Fruit fly (Drosophila melanogaster): ENCODE measurements around the gene Adgf-C.

Adgf-C gene

DNA sequence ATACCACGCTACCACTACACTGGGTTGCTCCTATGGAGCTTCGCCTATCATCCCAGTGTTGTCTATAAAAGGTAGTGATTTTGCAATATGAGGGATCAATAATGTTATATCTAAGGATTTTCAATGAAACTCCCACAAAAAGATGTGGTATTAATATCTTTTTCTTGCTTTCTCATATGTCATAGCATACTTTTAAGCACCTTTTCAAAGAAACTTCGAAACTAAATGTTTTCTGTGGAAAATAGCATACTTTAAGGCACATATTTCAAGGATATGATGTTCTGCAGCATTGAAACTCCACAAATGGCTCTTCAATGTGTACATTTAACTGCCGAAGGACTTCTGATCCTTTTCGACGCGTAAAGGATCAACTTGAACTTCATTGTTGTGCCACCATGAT lies 33.7 kb upstream of the Adgf-C start:
- TF ChIP-seq CG6163 (GFP tag; IDR thresholded peaks at IDR 0.05) (no peak), Smox (GFP tag; optimal IDR thresholded peaks at IDR 0.05) (no peak), CG6276 (GFP tag; optimal IDR thresholded peaks at IDR 0.05) (no peak)

DNA sequence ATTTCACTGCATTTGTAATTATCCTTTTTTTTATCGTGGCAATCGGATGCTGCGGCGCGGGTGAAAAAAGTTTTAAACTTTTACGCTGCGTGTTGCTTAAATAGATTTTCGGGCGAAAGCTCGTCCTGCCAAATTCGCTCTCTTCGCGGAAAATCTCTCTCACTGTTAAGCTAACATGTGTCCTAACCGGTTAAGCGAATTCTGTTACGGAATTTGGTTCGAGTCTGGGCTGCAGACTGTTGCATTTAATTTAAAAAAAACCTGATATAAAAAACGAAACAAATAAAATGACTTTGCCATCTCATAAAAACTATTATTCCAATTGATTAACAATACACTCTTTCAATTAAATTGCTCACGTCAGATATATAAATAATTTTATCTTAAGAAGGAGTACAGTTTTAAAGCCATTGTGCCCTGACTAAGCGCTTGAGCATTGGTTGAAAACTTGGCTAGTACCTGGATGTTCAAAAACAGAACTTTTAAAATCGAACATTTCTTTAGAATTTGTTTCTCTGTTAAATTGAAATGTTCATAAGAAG lies 32.0 kb upstream of the Adgf-C start, which contains the start of gene Task6:
Gene Task6 (minus strand): TSS at position 51 of the 542 bp plus-strand sequence.
- no peak for TF ChIP-seq CG10631 (GFP tag; optimal IDR thresholded peaks at IDR 0.05)

DNA sequence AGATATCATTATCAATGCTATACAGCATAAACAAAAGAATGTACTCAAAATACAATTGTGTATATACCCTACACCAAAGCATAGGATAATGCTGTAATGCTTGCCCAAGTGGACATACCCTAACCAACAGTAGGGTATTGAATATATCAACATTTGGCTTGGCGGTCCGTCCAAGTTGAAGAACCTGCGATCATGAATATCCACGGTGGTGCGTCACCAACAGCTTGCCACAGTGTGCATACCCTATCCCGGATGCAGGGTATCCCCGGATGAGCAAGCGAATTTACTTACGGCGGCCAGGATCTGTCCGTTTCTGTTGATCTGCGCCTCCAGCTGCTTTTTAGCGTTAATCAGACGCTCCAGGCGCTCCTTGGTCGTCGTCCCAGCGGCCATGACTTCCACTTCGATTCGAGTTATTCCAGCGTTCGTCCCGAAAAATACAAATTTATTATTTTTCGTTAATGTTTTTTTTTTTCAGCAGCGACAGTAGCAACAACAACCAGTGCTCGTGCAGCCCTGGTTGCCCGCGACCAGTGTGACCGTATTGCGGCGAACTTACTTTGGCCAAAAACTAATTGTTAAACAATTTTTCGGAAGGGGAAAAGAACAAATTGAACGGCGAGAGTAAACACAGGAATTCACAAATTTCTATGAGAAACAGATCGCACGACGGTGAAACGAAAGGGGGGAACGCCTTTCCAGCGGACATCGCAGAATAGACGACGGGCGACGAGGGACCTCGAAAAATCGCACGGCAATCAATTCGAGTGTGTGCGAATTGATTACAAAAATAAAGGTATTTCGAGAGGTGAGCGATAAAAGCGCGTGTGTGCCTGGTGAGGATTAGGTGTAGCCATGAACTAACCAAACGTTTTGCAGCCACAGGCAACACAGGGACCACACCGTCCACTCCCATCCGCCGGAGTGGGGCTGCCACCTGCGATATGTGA lies 30.1 kb upstream of the Adgf-C start, which contains the start of the genes Lkb1 and CG9588:
Gene Lkb1 (plus strand): TSS at position 413 of the 950 bp plus-strand sequence.
Gene CG9588 (minus strand): TSS at position 545 of the 950 bp plus-strand sequence.
- TF ChIP-seq CG6276 (GFP tag; optimal IDR thresholded peaks at IDR 0.05): peak; percentile 10
- peak; percentile 62 for TF ChIP-seq CG11902 (GFP tag; optimal IDR thresholded peaks at IDR 0.05)
- peak; percentile 6 for TF ChIP-seq CG6854 (GFP tag; optimal IDR thresholded peaks at IDR 0.05)
- TF ChIP-seq CG4318 (GFP tag; optimal IDR thresholded peaks at IDR 0.05): no peak
- TF ChIP-seq Ets21C (GFP tag; optimal IDR thresholded peaks at IDR 0.05): peak; percentile 63
- TF ChIP-seq acj6 (GFP tag; optimal IDR thresholded peaks at IDR 0.05): peak; percentile 69
- no peak for TF ChIP-seq Met (GFP tag; optimal IDR thresholded peaks at IDR 0.05)
- TF ChIP-seq CG9139 (GFP tag; optimal IDR thresholded peaks at IDR 0.05): no peak
- peak; percentile 77 for TF ChIP-seq cyc (GFP tag; optimal IDR thresholded peaks at IDR 0.05)
- TF ChIP-seq fkh (GFP tag; optimal IDR thresholded peaks at IDR 0.05): no peak
- peak; percentile 82 for TF ChIP-seq CG3919 (GFP tag; optimal IDR thresholded peaks at IDR 0.05)
- peak; percentile 76 for TF ChIP-seq CG7368 (GFP tag; optimal IDR thresholded peaks at IDR 0.05)
- TF ChIP-seq CG31627 (GFP tag; optimal IDR thresholded peaks at IDR 0.05): peak; percentile 85
- TF ChIP-seq Hr4 (GFP tag; optimal IDR thresholded peaks at IDR 0.05): peak; percentile 88
- TF ChIP-seq CG34406 (GFP tag; optimal IDR thresholded peaks at IDR 0.05): peak; percentile 61
- TF ChIP-seq CG32006 (GFP tag; optimal IDR thresholded peaks at IDR 0.05): peak; percentile 81
- TF ChIP-seq CG16779 (tag; optimal IDR thresholded peaks at IDR 0.05): no peak
- TF ChIP-seq CG6163 (GFP tag; IDR thresholded peaks at IDR 0.05): peak; percentile 92
- peak; percentile 80 for TF ChIP-seq Gug (GFP tag; IDR thresholded peaks at IDR 0.05)
- TF ChIP-seq CG15336 (GFP tag; IDR thresholded peaks at IDR 0.05): peak; percentile 77
- TF ChIP-seq Sox15 (GFP tag; optimal IDR thresholded peaks at IDR 0.05): peak; percentile 62
- TF ChIP-seq pdm3 (GFP tag; optimal IDR thresholded peaks at IDR 0.05): peak; percentile 79
- TF ChIP-seq Eip93F (GFP tag; optimal IDR thresholded peaks at IDR 0.05): no peak
- TF ChIP-seq CG6808 (GFP tag; optimal IDR thresholded peaks at IDR 0.05): peak; percentile 41
- peak; percentile 13 for TF ChIP-seq Blimp-1 (GFP tag; optimal IDR thresholded peaks at IDR 0.05)
- peak in 1 of 2 experiments; percentile 39 for TF ChIP-seq salr (GFP tag; optimal IDR thresholded peaks at IDR 0.05)
- no peak for TF ChIP-seq dsx (GFP tag; optimal IDR thresholded peaks at IDR 0.05; ENCODE audit: poor library complexity, severe bottlenecking)
- no peak for TF ChIP-seq vri (GFP tag; optimal IDR thresholded peaks at IDR 0.05)
- peak; percentile 61 for TF ChIP-seq CG8632 (GFP tag; optimal IDR thresholded peaks at IDR 0.05)
- peak; percentile 79 for TF ChIP-seq CG11294 (GFP tag; IDR thresholded peaks at IDR 0.05)
- peak; percentile 60 for TF ChIP-seq spab (GFP tag; optimal IDR thresholded peaks at IDR 0.05)
- peak; percentile 78 for TF ChIP-seq topi (GFP tag; optimal IDR thresholded peaks at IDR 0.05)
- peak; percentile 68 for TF ChIP-seq CG8319 (GFP tag; optimal IDR thresholded peaks at IDR 0.05)
- TF ChIP-seq fd85E (GFP tag; optimal IDR thresholded peaks at IDR 0.05): no peak
- peak; percentile 92 for TF ChIP-seq eg (GFP tag; IDR thresholded peaks at IDR 0.05)
- TF ChIP-seq dac (GFP tag; optimal IDR thresholded peaks at IDR 0.05): peak; percentile 63
- peak; percentile 79 for TF ChIP-seq lz (GFP tag; optimal IDR thresholded peaks at IDR 0.05)
- TF ChIP-seq CG1621 (tag; optimal IDR thresholded peaks at IDR 0.05): peak; percentile 85
- peak; percentile 19 to 51 for TF ChIP-seq ss (GFP tag; optimal IDR thresholded peaks at IDR 0.05)
- no peak for TF ChIP-seq Hr38 (GFP tag; optimal IDR thresholded peaks at IDR 0.05)
- TF ChIP-seq net (GFP tag; optimal IDR thresholded peaks at IDR 0.05): peak; percentile 69
- peak; percentile 81 for TF ChIP-seq Eip75B (GFP tag; optimal IDR thresholded peaks at IDR 0.05)
- no peak for TF ChIP-seq OdsH (GFP tag; optimal IDR thresholded peaks at IDR 0.05)
